Worm (Caenorhabditis elegans) whole organism, L4/young adult: ENCODE results near the gene jkk-1.

ENCODE experiments used
- dao-5 ChIP-seq: sonication (generic microtip); optimal IDR thresholded peaks from 2 replicates; lab custom pipeline; 2016; ENCODE audit warnings: missing genotype, missing genetic modification characterization, moderate library complexity, missing compliant biosample characterization
- him-1 ChIP-seq: sonication (generic microtip); optimal IDR thresholded peaks from 2 replicates; lab custom pipeline; 2016; ENCODE audit warnings: missing genotype, missing genetic modification reagents, missing genetic modification characterization, missing compliant biosample characterization

DNA sequence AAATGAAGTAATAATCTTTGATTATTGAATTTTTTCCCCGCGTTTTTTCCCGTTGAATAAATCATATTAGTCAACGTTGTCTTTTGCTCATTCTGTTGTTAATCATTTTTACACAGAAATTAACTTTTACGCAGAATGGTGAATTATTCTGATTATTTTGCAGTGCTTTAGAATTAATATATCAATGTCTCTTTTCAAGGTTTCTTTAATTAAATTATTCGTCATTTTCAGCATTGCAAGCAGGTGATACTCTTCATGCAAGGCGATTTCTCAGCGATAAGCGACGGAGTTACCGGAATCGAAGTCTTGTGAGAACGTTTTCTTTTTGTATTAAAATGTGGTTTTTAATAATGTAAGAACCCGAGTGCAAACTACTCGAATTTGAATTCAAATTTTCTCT, 19.4 kb downstream of the jkk-1 start:
- no peak for TF ChIP-seq dao-5 (tag; lab: Kevin White, UChicago)
- no peak for TF ChIP-seq him-1
